Fruit fly (Drosophila melanogaster) whole organism, adult: ENCODE results near the gene bif.
A peak's percentile ranks its signal among the peaks of the same experiment; 100 is the strongest.

ENCODE experiments used
- CG11617 ChIP-seq: fragments of 200-800 bp; sonication (Bioruptor generic); optimal IDR thresholded peaks from 2 replicates; lab custom pipeline; 2017; ENCODE audit warnings: mild to moderate bottlenecking, missing biosample characterization, missing genetic modification reagents, missing genetic modification characterization
- CG12768 ChIP-seq: fragments of 200-800 bp; sonication (Bioruptor generic); optimal IDR thresholded peaks from 2 replicates; lab custom pipeline; 2017; ENCODE audit warnings: missing biosample characterization, missing genetic modification characterization, mild to moderate bottlenecking, moderate library complexity, missing genetic modification reagents
- CG14711 ChIP-seq: fragments of 200-800 bp; sonication (Bioruptor generic); optimal IDR thresholded peaks from 2 replicates; lab custom pipeline; 2018; ENCODE audit warnings: missing biosample characterization, mild to moderate bottlenecking, missing genetic modification characterization, moderate library complexity
- CG1620 ChIP-seq: fragments of 200-800 bp; sonication (Bioruptor generic); optimal IDR thresholded peaks from 2 replicates; lab custom pipeline; 2016; ENCODE audit warnings: missing biosample characterization, missing genetic modification characterization
- CG33017 ChIP-seq: fragments of 200-800 bp; sonication (Bioruptor generic); optimal IDR thresholded peaks from 2 replicates; lab custom pipeline; 2018; ENCODE audit warnings: missing biosample characterization, mild to moderate bottlenecking, missing genetic modification characterization, moderate library complexity
- CG5204 ChIP-seq: fragments of 200-800 bp; sonication (Bioruptor generic); optimal IDR thresholded peaks from 2 replicates; lab custom pipeline; 2016; ENCODE audit warnings: missing biosample characterization, missing genetic modification characterization
- CG7045 ChIP-seq: fragments of 200-800 bp; sonication (Bioruptor generic); optimal IDR thresholded peaks from 2 replicates; lab custom pipeline; 2017; ENCODE audit warnings: missing biosample characterization, mild to moderate bottlenecking, missing genetic modification characterization
- CG7101 ChIP-seq: fragments of 200-800 bp; sonication (Bioruptor generic); optimal IDR thresholded peaks from 2 replicates; lab custom pipeline; 2018; ENCODE audit warnings: missing biosample characterization, mild to moderate bottlenecking, missing genetic modification characterization, moderate library complexity
- Clk ChIP-seq: fragments of 200-800 bp; sonication (Bioruptor generic); optimal IDR thresholded peaks from 2 replicates; lab custom pipeline; 2017; ENCODE audit warnings: missing biosample characterization, missing genetic modification characterization
- Crg-1 ChIP-seq: fragments of 200-800 bp; sonication (Bioruptor generic); optimal IDR thresholded peaks from 2 replicates; lab custom pipeline; 2016; ENCODE audit warnings: missing biosample characterization, missing genetic modification characterization
- Hr96 ChIP-seq: fragments of 200-800 bp; sonication (Bioruptor generic); optimal IDR thresholded peaks from 2 replicates; lab custom pipeline; 2016; ENCODE audit warnings: missing biosample characterization, missing genetic modification characterization
- Mnt ChIP-seq: fragments of 200-800 bp; sonication (Bioruptor generic); optimal IDR thresholded peaks from 2 replicates; lab custom pipeline; 2016; ENCODE audit warnings: missing biosample characterization, mild to moderate bottlenecking, missing genetic modification characterization
- bab1 ChIP-seq: fragments of 200-800 bp; sonication (Bioruptor generic); optimal IDR thresholded peaks from 3 replicates; lab custom pipeline; 2019; ENCODE audit warnings: missing biosample characterization, mild to moderate bottlenecking, missing genetic modification characterization, moderate library complexity
- cic ChIP-seq: fragments of 200-800 bp; sonication (Bioruptor generic); optimal IDR thresholded peaks from 2 replicates; lab custom pipeline; 2017; ENCODE audit warnings: missing biosample characterization, mild to moderate bottlenecking, missing genetic modification characterization, moderate library complexity
- cnc ChIP-seq, 2 experiments: fragments of >200 bp; optimal IDR thresholded peaks; 2 replicates each; lab custom pipeline; 2017
- kay ChIP-seq: fragments of 200-800 bp; sonication (Bioruptor generic); peaks from one replicate; lab custom pipeline; 2016; ENCODE audit warnings: missing biosample characterization, missing genetic modification characterization, borderline replicate concordance
- ovo ChIP-seq: fragments of 200-800 bp; sonication (Bioruptor generic); optimal IDR thresholded peaks from 2 replicates; lab custom pipeline; 2016; ENCODE audit warnings: missing biosample characterization, missing genetic modification characterization
- pad ChIP-seq: fragments of 200-800 bp; sonication (Bioruptor generic); optimal IDR thresholded peaks from 3 replicates; lab custom pipeline; 2017; ENCODE audit warnings: missing biosample characterization, missing genetic modification characterization, mild to moderate bottlenecking, moderate library complexity, missing genetic modification reagents
- tj ChIP-seq: fragments of 200-800 bp; sonication (Bioruptor generic); optimal IDR thresholded peaks from 3 replicates; lab custom pipeline; 2017; ENCODE audit warnings: missing biosample characterization, mild to moderate bottlenecking, missing genetic modification characterization, moderate library complexity
- toe ChIP-seq: fragments of 200-800 bp; sonication (Bioruptor generic); optimal IDR thresholded peaks from 2 replicates; lab custom pipeline; 2016; ENCODE audit warnings: missing biosample characterization, missing genetic modification characterization

The bif gene

DNA sequence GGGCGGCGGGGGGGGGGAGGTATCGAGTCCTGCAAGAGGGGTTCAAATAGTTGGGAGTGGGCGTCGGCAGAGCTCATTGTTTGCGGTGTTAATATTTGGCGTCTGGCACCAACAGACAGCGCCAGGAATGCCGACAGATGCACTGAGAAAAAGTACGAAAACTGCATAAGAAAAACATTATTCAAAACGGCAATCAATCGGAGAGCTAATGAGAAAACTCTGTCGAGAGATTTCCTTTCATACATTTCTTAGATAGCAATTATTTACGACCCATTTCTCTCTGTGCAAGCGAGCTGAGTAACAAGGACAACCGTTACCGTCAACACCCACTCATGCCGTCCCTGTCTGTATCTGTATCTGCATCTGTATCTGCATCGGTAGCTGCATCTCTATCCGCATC is 14.7 kb upstream of the bif start:
- no peak for TF ChIP-seq CG7045 (GFP tag; lab: Kevin White, UChicago)
- TF ChIP-seq tj = no peak
- no peak for TF ChIP-seq Mnt
- TF ChIP-seq bab1 = no peak
- TF ChIP-seq Clk (GFP tag; lab: Kevin White, UChicago) = no peak
- no peak for TF ChIP-seq CG5204 (GFP tag; lab: Kevin White, UChicago)
- no peak for TF ChIP-seq CG7101 (tag; lab: Kevin White, UChicago)
- TF ChIP-seq CG11617 (GFP tag; lab: Kevin White, UChicago) = no peak
- no peak for TF ChIP-seq ovo (GFP tag; lab: Kevin White, UChicago)
- no peak for TF ChIP-seq kay (GFP tag; lab: Kevin White, UChicago)
- TF ChIP-seq cic = no peak

DNA sequence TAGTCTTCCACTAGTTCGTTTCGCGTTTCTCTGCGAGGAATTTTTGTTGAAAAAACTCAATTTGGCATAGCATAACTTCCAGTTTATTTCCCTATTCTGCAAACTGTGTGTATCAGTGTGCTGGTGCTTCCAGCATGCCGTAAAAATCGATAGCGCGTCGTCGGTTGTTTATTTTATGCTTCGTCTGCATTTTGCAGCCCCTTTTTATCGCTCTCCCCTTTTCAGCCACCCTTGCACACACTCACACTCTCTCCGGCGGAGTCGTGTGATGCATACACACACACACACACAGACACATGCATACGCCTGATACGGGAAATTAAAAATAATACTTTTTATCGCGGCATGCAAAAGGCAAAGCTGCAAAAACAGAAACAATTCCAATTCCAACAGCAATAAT is 691 bp downstream of the bif start:
- TF ChIP-seq Crg-1 (GFP tag; lab: Kevin White, UChicago) (peak; percentile 1), tj (peak; percentile 98), CG12768 (GFP tag; lab: Kevin White, UChicago) (no peak), Mnt (peak; percentile 15), pad (GFP tag; lab: Kevin White, UChicago) (peak; percentile 95), CG11617 (GFP tag; lab: Kevin White, UChicago) (no peak), cic (peak; percentile 15), CG7045 (GFP tag; lab: Kevin White, UChicago) (no peak)

DNA sequence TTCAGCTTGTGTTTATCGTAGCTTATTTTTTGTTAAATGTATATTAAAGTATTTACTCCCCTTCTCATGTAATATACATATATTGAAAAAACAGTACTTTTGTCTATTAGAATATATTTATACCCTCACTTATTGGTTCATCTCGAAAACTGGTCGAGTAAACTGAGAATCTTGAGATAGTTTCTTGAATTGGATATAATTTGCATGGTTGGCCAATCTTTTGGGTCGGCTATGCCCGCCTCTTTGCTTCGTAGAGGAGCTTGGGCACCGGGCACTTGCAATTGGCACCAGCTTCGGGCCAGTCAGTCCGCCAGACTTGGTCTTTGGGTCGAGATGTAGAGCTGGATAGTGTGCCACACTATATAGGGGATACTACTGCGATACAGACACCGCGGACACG is 1.6 kb downstream of the bif start:
- no peak for TF ChIP-seq CG33017 (tag; lab: Kevin White, UChicago)
- TF ChIP-seq CG11617 (GFP tag; lab: Kevin White, UChicago) = no peak
- no peak for TF ChIP-seq Mnt
- TF ChIP-seq CG7045 (GFP tag; lab: Kevin White, UChicago) = no peak
- TF ChIP-seq CG1620 = no peak
- TF ChIP-seq pad (GFP tag; lab: Kevin White, UChicago) = no peak
- TF ChIP-seq CG14711 = peak; percentile 9
- no peak for TF ChIP-seq CG5204 (GFP tag; lab: Kevin White, UChicago)
- TF ChIP-seq Crg-1 (GFP tag; lab: Kevin White, UChicago) = no peak
- TF ChIP-seq cnc (optimal IDR thresholded peaks at IDR 0.05; lab: Kevin White, UChicago) = no peak
- TF ChIP-seq Clk (GFP tag; lab: Kevin White, UChicago) = no peak
- no peak for TF ChIP-seq toe
- TF ChIP-seq bab1 = peak; percentile 74
- TF ChIP-seq cic = no peak
- no peak for TF ChIP-seq Hr96
- TF ChIP-seq CG7101 (tag; lab: Kevin White, UChicago) = no peak
- TF ChIP-seq tj = peak; percentile 59

DNA sequence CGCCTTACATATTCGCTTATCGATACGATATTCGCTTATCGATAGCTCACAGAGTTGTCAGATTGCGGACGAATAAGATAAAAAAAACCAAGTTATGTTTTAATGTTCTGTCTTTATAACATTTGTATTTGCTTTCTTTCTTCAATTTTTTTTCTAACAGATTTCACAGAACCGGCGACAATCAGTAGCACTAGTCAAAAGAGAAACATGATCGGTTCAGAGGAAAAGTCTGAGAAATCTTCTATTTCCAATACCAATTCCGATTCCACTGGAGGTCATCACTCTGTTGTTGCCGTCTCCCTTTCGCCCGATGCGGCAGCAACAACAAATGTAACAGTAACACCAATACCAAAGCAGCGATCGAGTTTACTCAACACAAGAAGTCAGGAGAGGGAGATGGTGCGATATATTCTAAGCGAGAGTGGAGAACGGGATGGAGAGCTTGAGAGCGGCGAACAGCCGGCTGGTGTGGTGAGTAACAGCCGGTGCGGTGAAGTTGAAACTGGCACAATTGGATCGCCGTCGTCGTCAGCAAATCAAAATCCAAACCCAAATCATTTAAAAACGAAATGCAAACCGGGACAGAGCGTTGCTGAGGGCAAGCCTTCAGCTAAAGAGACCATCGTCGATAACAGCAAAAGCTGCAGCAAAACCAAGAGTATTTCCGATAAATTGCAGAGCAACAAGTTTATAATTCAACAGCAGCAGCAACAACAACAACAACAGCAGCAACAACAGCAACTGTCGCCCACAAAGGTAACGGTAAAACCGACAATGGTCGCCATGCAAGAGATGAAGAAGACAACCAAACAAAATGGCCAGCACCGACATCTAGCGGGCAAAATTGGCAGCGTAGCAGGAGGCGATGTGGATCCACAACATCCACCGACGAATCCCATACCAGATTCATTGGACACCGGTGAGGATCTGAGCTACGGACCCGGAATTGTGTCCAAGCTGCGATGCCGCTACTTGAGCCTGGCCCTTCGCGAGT is 3.1 kb downstream of the bif start:
- TF ChIP-seq toe (peak; percentile 35), kay (GFP tag; lab: Kevin White, UChicago) (no peak), cnc (optimal IDR thresholded peaks at IDR 0.05; lab: Kevin White, UChicago) (no peak), Mnt (peak; percentile 69), Clk (GFP tag; lab: Kevin White, UChicago) (no peak), ovo (GFP tag; lab: Kevin White, UChicago) (peak; percentile 90), CG7045 (GFP tag; lab: Kevin White, UChicago) (no peak), CG12768 (GFP tag; lab: Kevin White, UChicago) (peak; percentile 18), cic (peak; percentile 11), Hr96 (peak; percentile 71), tj (peak; percentile 72), CG33017 (tag; lab: Kevin White, UChicago) (no peak), CG14711 (peak; percentile 95), CG7101 (tag; lab: Kevin White, UChicago) (peak; percentile 70), bab1 (peak; percentile 76), pad (GFP tag; lab: Kevin White, UChicago) (peak; percentile 97), CG5204 (GFP tag; lab: Kevin White, UChicago) (no peak), Crg-1 (GFP tag; lab: Kevin White, UChicago) (peak; percentile 53), CG11617 (GFP tag; lab: Kevin White, UChicago) (peak; percentile 49), CG1620 (peak; percentile 54)

DNA sequence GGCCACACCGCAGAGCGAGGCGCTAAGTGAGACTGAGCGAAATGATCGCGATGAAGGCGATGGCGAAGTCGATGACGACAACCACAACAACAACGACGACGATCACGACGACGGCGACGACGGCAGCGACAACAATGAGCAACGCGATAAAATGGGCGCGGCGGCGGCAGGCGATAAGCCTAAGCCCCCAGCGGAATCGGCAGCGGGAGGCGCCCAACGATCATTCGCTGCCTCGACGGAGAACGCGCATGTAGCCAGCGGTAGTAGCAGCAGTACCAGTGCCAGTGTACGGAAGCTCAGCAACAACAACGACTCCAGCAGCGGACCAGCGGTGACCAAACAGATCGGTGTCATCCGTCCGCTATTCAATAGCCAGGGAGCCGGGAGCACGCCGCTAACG is 4.7 kb downstream of the bif start:
- TF ChIP-seq CG14711 (no peak), cnc (optimal IDR thresholded peaks at IDR 0.05; lab: Kevin White, UChicago) (no peak), Crg-1 (GFP tag; lab: Kevin White, UChicago) (no peak), Mnt (peak; percentile 62), CG7101 (tag; lab: Kevin White, UChicago) (peak; percentile 27), CG7045 (GFP tag; lab: Kevin White, UChicago) (no peak), ovo (GFP tag; lab: Kevin White, UChicago) (peak; percentile 37), CG12768 (GFP tag; lab: Kevin White, UChicago) (peak; percentile 2), bab1 (peak; percentile 50), Clk (GFP tag; lab: Kevin White, UChicago) (no peak), CG33017 (tag; lab: Kevin White, UChicago) (no peak), toe (no peak), pad (GFP tag; lab: Kevin White, UChicago) (peak; percentile 6), cic (peak; percentile 75), CG11617 (GFP tag; lab: Kevin White, UChicago) (no peak), Hr96 (peak; percentile 5), kay (GFP tag; lab: Kevin White, UChicago) (no peak), CG5204 (GFP tag; lab: Kevin White, UChicago) (no peak), CG1620 (no peak), tj (peak; percentile 29)
